Worm (Caenorhabditis elegans) whole organism, late embryonic: ENCODE results near the gene T24C12.3.

Experiments
- T23F11.4 ChIP-seq: fragments of 200-800 bp; sonication (Bioruptor generic); optimal IDR thresholded peaks from 2 replicates; lab custom pipeline; 2018; ENCODE audit warnings: mild to moderate bottlenecking, missing genetic modification characterization, missing compliant biosample characterization
- ama-1 ChIP-seq: fragments of 150-350 bp; optimal IDR thresholded peaks from 2 replicates; lab custom pipeline; 2014
- ceh-14 ChIP-seq: sonication (generic microtip); optimal IDR thresholded peaks from 2 replicates; lab custom pipeline; 2016; ENCODE audit warnings: missing genotype, missing genetic modification characterization, missing compliant biosample characterization
- ceh-18 ChIP-seq: sonication (generic microtip); optimal IDR thresholded peaks from 2 replicates; lab custom pipeline; 2016; ENCODE audit warnings: missing genetic modification characterization, missing compliant biosample characterization
- ceh-2 ChIP-seq: sonication (generic microtip); optimal IDR thresholded peaks from 2 replicates; lab custom pipeline; 2016; ENCODE audit warnings: missing genotype, missing genetic modification characterization, missing compliant biosample characterization
- ceh-24 ChIP-seq: sonication (generic microtip); optimal IDR thresholded peaks from 2 replicates; lab custom pipeline; 2016; ENCODE audit warnings: mild to moderate bottlenecking, missing genetic modification characterization, missing compliant biosample characterization
- fkh-10 ChIP-seq: fragments of 150-350 bp; optimal IDR thresholded peaks from 2 replicates; lab custom pipeline; 2014; ENCODE audit warnings: missing biosample characterization, missing genetic modification reagents, missing genetic modification characterization
- fkh-6 ChIP-seq: sonication (generic microtip); optimal IDR thresholded peaks from 2 replicates; lab custom pipeline; 2016; ENCODE audit warnings: missing genetic modification characterization, missing compliant biosample characterization
- hlh-8 ChIP-seq: sonication (generic microtip); optimal IDR thresholded peaks from 2 replicates; lab custom pipeline; 2016; ENCODE audit warnings: missing genotype, missing genetic modification characterization, missing compliant biosample characterization
- lin-11 ChIP-seq: fragments of 200-800 bp; sonication (Bioruptor generic); optimal IDR thresholded peaks from 2 replicates; lab custom pipeline; 2018; ENCODE audit warnings: mild to moderate bottlenecking, missing genetic modification characterization, missing compliant biosample characterization
- nfya-1 ChIP-seq: sonication (generic microtip); optimal IDR thresholded peaks from 2 replicates; lab custom pipeline; 2017; ENCODE audit warnings: missing genetic modification characterization, mild to moderate bottlenecking, missing compliant biosample characterization, antibody characterized with exemption, moderate library complexity
- nhr-11 ChIP-seq: fragments of 150-350 bp; optimal IDR thresholded peaks from 2 replicates; lab custom pipeline; 2014; ENCODE audit warnings: missing biosample characterization, missing genetic modification characterization
- pha-4 ChIP-seq: fragments of 150-350 bp; optimal IDR thresholded peaks from 2 replicates; lab custom pipeline; 2018; ENCODE audit warnings: missing biosample characterization, missing genetic modification reagents, missing genetic modification characterization
- tbx-2 ChIP-seq: sonication (generic microtip); optimal IDR thresholded peaks from 2 replicates; lab custom pipeline; 2016; ENCODE audit warnings: missing genetic modification characterization, missing compliant biosample characterization

ce11 chrX:2216242-2216641 is 12.5 kb upstream of the T24C12.3 start:
- TF ChIP-seq fkh-10 (GFP tag; lab: Kevin White, UChicago): no peak
- no peak for TF ChIP-seq ceh-24 (tag; lab: Kevin White, UChicago)
- no peak for TF ChIP-seq tbx-2
- no peak for TF ChIP-seq nfya-1 (tag; lab: Kevin White, UChicago)
- no peak for TF ChIP-seq ceh-14 (tag; lab: Kevin White, UChicago)
- no peak for TF ChIP-seq ceh-2 (tag; lab: Kevin White, UChicago)
- TF ChIP-seq pha-4: no peak
- no peak for TF ChIP-seq lin-11 (tag; lab: Kevin White, UChicago)
- TF ChIP-seq fkh-6 (tag; lab: Kevin White, UChicago): no peak
- no peak for TF ChIP-seq ama-1 (lab: Kevin White, UChicago)
- no peak for TF ChIP-seq ceh-18
- TF ChIP-seq nhr-11: no peak
- TF ChIP-seq hlh-8 (tag; lab: Kevin White, UChicago): no peak
- no peak for TF ChIP-seq T23F11.4 (GFP tag; lab: Kevin White, UChicago)
